Worm (Caenorhabditis elegans): ENCODE measurements around the gene snr-1.

The snr-1 gene

DNA sequence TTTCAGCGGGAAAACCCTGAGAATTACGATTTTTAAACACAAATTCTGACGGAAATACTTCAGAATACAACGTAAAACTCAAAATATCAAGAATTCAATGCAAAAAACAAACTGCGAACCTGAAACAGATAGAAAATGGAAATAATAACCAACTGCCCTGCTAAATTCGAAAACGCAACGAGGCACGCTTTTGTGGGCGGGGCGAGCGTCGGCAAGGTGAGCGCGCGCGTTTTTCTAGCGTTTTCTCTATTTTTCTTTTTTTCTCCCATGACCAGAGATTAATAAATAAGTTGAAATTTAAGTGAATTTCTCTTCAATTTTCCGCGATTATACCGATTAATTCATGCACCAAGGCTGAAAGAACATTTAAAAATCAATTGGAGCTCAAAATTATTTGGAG is 30.7 kb downstream of the snr-1 start, which contains the start of gene uaf-2:
Gene uaf-2 (minus strand): TSS at position 183 of the 400 bp plus-strand sequence.
- TF ChIP-seq madf-3 (GFP tag; IDR thresholded peaks at IDR 0.05) (peak; percentile 88), attf-5 (GFP tag; optimal IDR thresholded peaks at IDR 0.05) (peak; percentile 56), ceh-100 (GFP tag; IDR thresholded peaks at IDR 0.05) (peak; percentile 63), T26A5.8 (tag; optimal IDR thresholded peaks at IDR 0.05) (no peak), snpc-3.4 (tag; optimal IDR thresholded peaks at IDR 0.05) (peak; percentile 1), tlf-1 (GFP tag; optimal IDR thresholded peaks at IDR 0.05) (no peak), mcd-1 (GFP tag; IDR thresholded peaks at IDR 0.05) (0 out of 2 replicates have a peak, but pooled peaks have one; percentile 7), F23B12.7 (tag; optimal IDR thresholded peaks at IDR 0.05; ENCODE audit: insufficient read depth) (peak; percentile 38), hmg-1.2 (GFP tag; IDR thresholded peaks at IDR 0.05) (0 out of 2 replicates have a peak, but pooled peaks have one; percentile 21), snpc-1.3 (tag; optimal IDR thresholded peaks at IDR 0.05; ENCODE audit: insufficient read depth) (peak; percentile 4), madf-6 (GFP tag; IDR thresholded peaks at IDR 0.05) (no peak), snpc-4 (GFP tag; optimal IDR thresholded peaks at IDR 0.05) (no peak), snpc-4 (tag; optimal IDR thresholded peaks at IDR 0.05) (peak in 3 of 4 experiments; percentile 14 to 45 (median 24)), D2030.7 (GFP tag; IDR thresholded peaks at IDR 0.05) (0 out of 2 replicates have a peak, but pooled peaks have one; percentile 10), K12H6.12 (tag; optimal IDR thresholded peaks at IDR 0.05) (no peak)

DNA sequence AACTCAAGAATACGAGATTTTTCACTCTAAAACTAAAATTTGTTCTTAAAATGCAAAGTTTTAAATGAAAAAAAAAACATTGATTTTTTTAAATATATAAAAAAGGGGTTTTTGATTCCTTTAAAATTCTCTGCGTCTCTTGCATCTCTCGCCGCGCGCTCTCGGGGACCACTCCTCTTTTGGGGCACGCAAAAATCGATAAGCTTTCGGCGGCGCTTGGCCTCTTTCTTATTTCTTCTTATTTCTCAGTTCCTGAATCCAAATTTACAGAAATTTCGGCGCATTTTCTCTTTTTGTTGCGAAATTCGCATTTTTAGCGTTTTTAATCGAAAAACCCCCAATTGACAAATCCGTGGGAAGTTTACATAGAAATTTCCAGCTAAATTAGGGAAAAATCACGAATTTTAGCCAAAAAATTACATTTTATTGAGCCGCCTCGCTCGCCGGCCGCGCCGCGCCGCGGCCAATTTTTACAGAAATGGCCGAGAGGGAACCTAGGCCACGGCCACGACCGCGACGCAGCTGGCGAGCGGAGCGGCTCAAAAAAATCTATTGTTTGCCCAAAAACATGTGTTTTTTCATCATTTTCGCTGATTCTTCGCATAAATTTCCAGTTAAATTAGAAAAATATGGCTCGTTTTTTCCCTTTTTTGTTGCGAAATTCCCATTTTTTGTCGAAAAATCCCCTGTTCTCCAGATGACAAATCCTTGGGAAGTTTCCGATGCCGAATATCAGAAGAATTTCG is 31.3 kb downstream of the snr-1 start, which contains the start of gene itsn-1:
Gene itsn-1 (plus strand): TSS at position 696 of the 746 bp plus-strand sequence.
- TF ChIP-seq madf-3 (GFP tag; IDR thresholded peaks at IDR 0.05): peak; percentile 94
- TF ChIP-seq C17E4.6 (GFP tag; IDR thresholded peaks at IDR 0.05): peak; percentile 6; the same call in 1 of the 2 replicates
- no peak for TF ChIP-seq egl-44 (GFP tag; IDR thresholded peaks at IDR 0.05)
- TF ChIP-seq snpc-4 (GFP tag; optimal IDR thresholded peaks at IDR 0.05): no peak
- TF ChIP-seq snpc-4 (tag; optimal IDR thresholded peaks at IDR 0.05): peak in 1 of 4 experiments; percentile 57
- 0 out of 2 replicates have a peak, but pooled peaks have one; percentile 16 for TF ChIP-seq F33H1.4 (GFP tag; IDR thresholded peaks at IDR 0.05)
- no peak for TF ChIP-seq Y79H2A.3 (GFP tag; conservative IDR thresholded peaks at IDR 0.05)
- peak; percentile 7 for TF ChIP-seq F49E8.2 (tag; optimal IDR thresholded peaks at IDR 0.05; ENCODE audit: insufficient read depth)
- 0 out of 2 replicates have a peak, but pooled peaks have one; percentile 31 for TF ChIP-seq mcd-1 (GFP tag; IDR thresholded peaks at IDR 0.05)
- 0 out of 2 replicates have a peak, but pooled peaks have one; percentile 5 for TF ChIP-seq ztf-28 (GFP tag; IDR thresholded peaks at IDR 0.05)
- no peak for TF ChIP-seq ekl-4 (GFP tag; IDR thresholded peaks at IDR 0.05)
- TF ChIP-seq egrh-3 (GFP tag; IDR thresholded peaks at IDR 0.05): peak; percentile 83; the same call in 1 of the 2 replicates
- no peak for TF ChIP-seq chd-7 (tag; optimal IDR thresholded peaks at IDR 0.05)
- peak; percentile 46; the same call in 1 of the 2 replicates for TF ChIP-seq dox-1 (GFP tag; IDR thresholded peaks at IDR 0.05)
- TF ChIP-seq attf-6 (GFP tag; IDR thresholded peaks at IDR 0.05): peak; percentile 62; the same call in 1 of the 2 replicates
- peak; percentile 70; the same call in 1 of the 2 replicates for TF ChIP-seq zfh-2 (GFP tag; conservative IDR thresholded peaks at IDR 0.05)
- peak in 1 of 2 experiments; percentile 8 for TF ChIP-seq rec-8 (tag; optimal IDR thresholded peaks at IDR 0.05)

DNA sequence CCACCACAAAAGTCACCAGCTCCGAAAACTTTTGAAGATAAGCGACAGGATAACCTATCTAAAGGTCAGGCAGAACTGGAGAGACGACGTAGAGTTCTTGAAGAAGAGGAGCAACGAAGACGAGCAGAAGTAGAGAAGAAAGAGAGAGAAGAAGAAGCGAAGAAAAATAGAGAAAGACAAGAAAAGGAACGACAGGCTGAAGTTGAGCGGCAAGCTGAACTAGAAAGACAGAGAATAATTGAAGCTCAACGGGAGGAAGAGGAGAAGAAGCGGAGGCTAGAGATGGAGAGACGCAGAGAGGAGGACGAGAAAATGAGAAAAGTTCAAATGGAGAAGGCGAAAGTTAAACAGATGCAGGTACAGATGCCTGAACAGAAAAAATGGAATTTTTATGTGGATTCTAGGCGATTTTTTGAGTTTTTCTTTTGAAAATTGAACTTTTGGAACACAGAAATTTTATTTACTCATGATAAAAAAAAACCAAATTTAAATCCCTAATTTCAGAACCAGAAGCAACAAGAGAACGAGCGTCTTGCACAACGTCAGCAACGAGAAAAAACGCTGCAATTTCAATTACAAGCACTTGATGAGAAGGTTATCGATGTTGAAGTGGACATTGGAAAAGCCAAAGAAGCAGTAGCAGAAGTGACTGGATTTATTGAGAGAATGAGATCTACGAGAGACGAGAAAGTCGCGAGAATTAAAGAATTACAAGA is 33.4 kb downstream of the snr-1 start:
- TF ChIP-seq snpc-1.3 (tag; optimal IDR thresholded peaks at IDR 0.05; ENCODE audit: insufficient read depth) (no peak), sea-2 (GFP tag; IDR thresholded peaks at IDR 0.05) (no peak), nfya-1 (tag; optimal IDR thresholded peaks at IDR 0.05; ENCODE audit: borderline replicate concordance, insufficient read depth) (no peak), nhr-27 (tag; optimal IDR thresholded peaks at IDR 0.05) (no peak)

Data from whole organism, young adult.